Worm (Caenorhabditis elegans): ENCODE measurements around the gene ddn-3.

ddn-3 gene

ce11 chrV:14350949-14351348 is 39.9 kb upstream of the ddn-3 start (continued):
- TF ChIP-seq zag-1 (tag; optimal IDR thresholded peaks at IDR 0.05) (peak; percentile 87), egl-27 (tag; optimal IDR thresholded peaks at IDR 0.05) (peak; percentile 40), ztf-11 (tag; optimal IDR thresholded peaks at IDR 0.05) (no peak), alr-1 (tag; optimal IDR thresholded peaks at IDR 0.05) (no peak), C34F6.9 (tag; optimal IDR thresholded peaks at IDR 0.05) (peak; percentile 90), mdl-1 (tag; optimal IDR thresholded peaks at IDR 0.05) (peak in 1 of 2 experiments; percentile 40), dmd-4 (tag; optimal IDR thresholded peaks at IDR 0.05) (no peak), nhr-129 (tag; optimal IDR thresholded peaks at IDR 0.05) (peak; percentile 88), F13H6.1 (tag; optimal IDR thresholded peaks at IDR 0.05) (peak; percentile 79), ztf-1 (GFP tag; conservative IDR thresholded peaks at IDR 0.05) (no peak), nhr-12 (tag; optimal IDR thresholded peaks at IDR 0.05) (no peak), Y55F3AM.14 (GFP tag; optimal IDR thresholded peaks at IDR 0.05) (peak; percentile 16), elt-3 (tag; optimal IDR thresholded peaks at IDR 0.05) (no peak), mbf-1 (tag; optimal IDR thresholded peaks at IDR 0.05) (no peak), ama-1 (optimal IDR thresholded peaks at IDR 0.05) (peak; percentile 4), unc-39 (tag; optimal IDR thresholded peaks at IDR 0.05) (peak; percentile 12), snpc-4 (tag; optimal IDR thresholded peaks at IDR 0.05) (peak; percentile 87), ztf-4 (tag; optimal IDR thresholded peaks at IDR 0.05) (no peak), R02D3.7 (tag; optimal IDR thresholded peaks at IDR 0.05) (no peak), nhr-6 (tag; optimal IDR thresholded peaks at IDR 0.05) (no peak), ceh-82 (tag; optimal IDR thresholded peaks at IDR 0.05) (no peak), gmeb-1 (tag; optimal IDR thresholded peaks at IDR 0.05) (peak; percentile 61), crh-2 (tag; optimal IDR thresholded peaks at IDR 0.05) (peak; percentile 93)

- TF ChIP-seq lin-13 (GFP tag; optimal IDR thresholded peaks at IDR 0.05), result peak; percentile 11
- TF ChIP-seq ztf-4 (tag; optimal IDR thresholded peaks at IDR 0.05), result no peak
- TF ChIP-seq unc-55 (GFP tag; optimal IDR thresholded peaks at IDR 0.05), result no peak
Measured at ce11 chrV:14350498-14350897, 39.5 kb upstream of the ddn-3 start.

- TF ChIP-seq zag-1 (tag; optimal IDR thresholded peaks at IDR 0.05), result peak; percentile 56
- no peak for TF ChIP-seq nhr-11 (tag; optimal IDR thresholded peaks at IDR 0.05)
- TF ChIP-seq egl-27 (tag; optimal IDR thresholded peaks at IDR 0.05), result peak; percentile 72
- TF ChIP-seq fos-1 (tag; optimal IDR thresholded peaks at IDR 0.05), result peak; percentile 76
- peak; percentile 95 for TF ChIP-seq nhr-129 (tag; optimal IDR thresholded peaks at IDR 0.05)
- peak; percentile 100 for TF ChIP-seq unc-55 (GFP tag; optimal IDR thresholded peaks at IDR 0.05)
- peak; percentile 95 for TF ChIP-seq sem-4 (tag; optimal IDR thresholded peaks at IDR 0.05)
- peak; percentile 88 for TF ChIP-seq gmeb-1 (tag; optimal IDR thresholded peaks at IDR 0.05)
- TF ChIP-seq mdl-1 (tag; optimal IDR thresholded peaks at IDR 0.05), result peak in 1 of 2 experiments; percentile 46
- peak; percentile 29 for TF ChIP-seq ZK546.5 (tag; optimal IDR thresholded peaks at IDR 0.05)
- peak; percentile 30 for TF ChIP-seq R02D3.7 (tag; optimal IDR thresholded peaks at IDR 0.05)
- peak; percentile 88 for TF ChIP-seq mab-5 (tag; optimal IDR thresholded peaks at IDR 0.05)
- TF ChIP-seq peb-1 (tag; optimal IDR thresholded peaks at IDR 0.05), result no peak
- peak; percentile 75 for TF ChIP-seq ceh-82 (tag; optimal IDR thresholded peaks at IDR 0.05)
- peak; percentile 85 for TF ChIP-seq ztf-4 (tag; optimal IDR thresholded peaks at IDR 0.05)
- no peak for TF ChIP-seq nhr-237 (tag; optimal IDR thresholded peaks at IDR 0.05)
- TF ChIP-seq aly-2 (tag; optimal IDR thresholded peaks at IDR 0.05), result no peak
- peak; percentile 80 to 96 for TF ChIP-seq lsy-2 (tag; optimal IDR thresholded peaks at IDR 0.05)
- TF ChIP-seq ceh-16 (tag; optimal IDR thresholded peaks at IDR 0.05), result peak; percentile 64
- TF ChIP-seq Y55F3AM.14 (GFP tag; optimal IDR thresholded peaks at IDR 0.05), result peak; percentile 12
- no peak for TF ChIP-seq nhr-10 (tag; optimal IDR thresholded peaks at IDR 0.05)
- peak; percentile 94 for TF ChIP-seq sma-9 (GFP tag; optimal IDR thresholded peaks at IDR 0.05)
- no peak for TF ChIP-seq sma-9 (tag; optimal IDR thresholded peaks at IDR 0.05)
- peak; percentile 95 for TF ChIP-seq sma-3 (GFP tag; optimal IDR thresholded peaks at IDR 0.05)
- TF ChIP-seq lin-13 (GFP tag; optimal IDR thresholded peaks at IDR 0.05), result peak; percentile 94
- TF ChIP-seq snpc-4 (tag; optimal IDR thresholded peaks at IDR 0.05), result peak; percentile 87
- peak; percentile 91 for TF ChIP-seq nhr-21 (tag; optimal IDR thresholded peaks at IDR 0.05)
- peak; percentile 66 for TF ChIP-seq nhr-77 (tag; optimal IDR thresholded peaks at IDR 0.05)
- TF ChIP-seq lin-39 (tag; optimal IDR thresholded peaks at IDR 0.05), result no peak
- peak; percentile 87 for TF ChIP-seq blmp-1 (tag; optimal IDR thresholded peaks at IDR 0.05; ENCODE audit: insufficient read depth)
- TF ChIP-seq F13H6.1 (tag; optimal IDR thresholded peaks at IDR 0.05), result peak; percentile 93
- peak; percentile 96 for TF ChIP-seq lin-11 (tag; optimal IDR thresholded peaks at IDR 0.05)
- peak; percentile 43 for TF ChIP-seq dmd-4 (tag; optimal IDR thresholded peaks at IDR 0.05)
- TF ChIP-seq elt-3 (tag; optimal IDR thresholded peaks at IDR 0.05), result no peak
- TF ChIP-seq elt-1 (tag; optimal IDR thresholded peaks at IDR 0.05), result no peak
- peak; percentile 53 for TF ChIP-seq ama-1 (optimal IDR thresholded peaks at IDR 0.05)
- peak; percentile 94 for TF ChIP-seq crh-2 (tag; optimal IDR thresholded peaks at IDR 0.05)
- no peak for TF ChIP-seq nhr-6 (tag; optimal IDR thresholded peaks at IDR 0.05)
- TF ChIP-seq alr-1 (tag; optimal IDR thresholded peaks at IDR 0.05), result no peak
- TF ChIP-seq nhr-25 (tag; optimal IDR thresholded peaks at IDR 0.05), result no peak
- TF ChIP-seq C34F6.9 (tag; optimal IDR thresholded peaks at IDR 0.05), result peak; percentile 97
- TF ChIP-seq unc-62 (GFP tag; optimal IDR thresholded peaks at IDR 0.05), result no peak
- TF ChIP-seq skn-1 (tag; optimal IDR thresholded peaks at IDR 0.05), result peak; percentile 86
Measured at ce11 chrV:14347234-14347826, 36.3 kb upstream of the ddn-3 start, which contains the start of gene cept-2. Gene cept-2 (plus strand): TSS chrV:14347766.

Measured in whole organism, L2 larva.